Worm (Caenorhabditis elegans) whole organism, L3 larva: ENCODE measurements around the gene sca-1.
A peak's percentile ranks its signal among the peaks of the same experiment; 100 is the strongest.

ENCODE experiments used
- R02D3.7 ChIP-seq: fragments of 150-350 bp; optimal IDR thresholded peaks from 2 replicates; lab custom pipeline; 2014; ENCODE audit warnings: missing biosample characterization, missing genetic modification characterization
- ZK546.5 ChIP-seq: sonication (generic microtip); optimal IDR thresholded peaks from 2 replicates; lab custom pipeline; 2017; ENCODE audit warnings: missing biosample characterization, missing genetic modification characterization
- aly-2 ChIP-seq: fragments of 150-350 bp; optimal IDR thresholded peaks from 2 replicates; lab custom pipeline; 2014; ENCODE audit warnings: missing biosample characterization, missing genetic modification characterization
- ama-1 ChIP-seq: fragments of 150-350 bp; optimal IDR thresholded peaks from 2 replicates; lab custom pipeline; 2018
- ceh-16 ChIP-seq: sonication (generic microtip); optimal IDR thresholded peaks from 2 replicates; lab custom pipeline; 2017; ENCODE audit warnings: missing biosample characterization, missing genetic modification characterization
- ceh-28 ChIP-seq: fragments of 150-350 bp; optimal IDR thresholded peaks from 2 replicates; lab custom pipeline; 2014; ENCODE audit warnings: missing biosample characterization, missing genetic modification reagents, missing genetic modification characterization
- ceh-82 ChIP-seq: fragments of 150-350 bp; optimal IDR thresholded peaks from 2 replicates; lab custom pipeline; 2014; ENCODE audit warnings: missing biosample characterization, missing genetic modification characterization
- ceh-9 ChIP-seq: sonication (generic microtip); optimal IDR thresholded peaks from 2 replicates; lab custom pipeline; 2018; ENCODE audit warnings: missing biosample characterization, missing genetic modification characterization
- daf-12 ChIP-seq: fragments of 150-350 bp; optimal IDR thresholded peaks from 2 replicates; lab custom pipeline; 2014; ENCODE audit warnings: missing biosample characterization, missing genetic modification reagents, missing genetic modification characterization
- egl-27 ChIP-seq: sonication (generic microtip); optimal IDR thresholded peaks from 4 replicates; lab custom pipeline; 2017; ENCODE audit warnings: missing biosample characterization, missing genetic modification reagents, missing genetic modification characterization
- egl-5 ChIP-seq: fragments of 150-350 bp; optimal IDR thresholded peaks from 2 replicates; lab custom pipeline; 2017; ENCODE audit warnings: missing biosample characterization, missing genetic modification reagents, missing genetic modification characterization, inconsistent platforms
- elt-1 ChIP-seq: fragments of 150-350 bp; optimal IDR thresholded peaks from 2 replicates; lab custom pipeline; 2014; ENCODE audit warnings: missing biosample characterization, missing genetic modification characterization
- elt-2 ChIP-seq: sonication (generic microtip); optimal IDR thresholded peaks from 2 replicates; lab custom pipeline; 2016; ENCODE audit warnings: missing genetic modification reagents, mild to moderate bottlenecking, missing genetic modification characterization, missing compliant biosample characterization
- elt-3 ChIP-seq, 3 experiments: fragments of 150-350 bp in 1 of 3; sonication (generic microtip) in 2 of 3; optimal IDR thresholded peaks; 2 replicates in 2 of 3; 4 replicates in 1 of 3; lab custom pipeline; 2014 to 2017; ENCODE audit warnings: missing biosample characterization in 3 of 3, missing genetic modification characterization in 3 of 3
- eor-1 ChIP-seq, 2 experiments: fragments of 150-350 bp; optimal IDR thresholded peaks; 2 replicates each; lab custom pipeline; 2014 to 2018; ENCODE audit warnings: missing biosample characterization in 2 of 2, missing genetic modification characterization in 2 of 2
- fkh-10 ChIP-seq: sonication (generic microtip); optimal IDR thresholded peaks from 2 replicates; lab custom pipeline; 2017; ENCODE audit warnings: missing biosample characterization, missing genetic modification reagents, missing genetic modification characterization
- fkh-2 ChIP-seq: fragments of 150-350 bp; optimal IDR thresholded peaks from 2 replicates; lab custom pipeline; 2014; ENCODE audit warnings: missing biosample characterization, missing genetic modification reagents, missing genetic modification characterization
- fos-1 ChIP-seq: fragments of 150-350 bp; optimal IDR thresholded peaks from 2 replicates; lab custom pipeline; 2014; ENCODE audit warnings: missing biosample characterization, missing genetic modification characterization
- hmg-11 ChIP-seq: sonication (generic microtip); optimal IDR thresholded peaks from 2 replicates; lab custom pipeline; 2016; ENCODE audit warnings: missing genetic modification characterization, missing compliant biosample characterization
- jun-1 ChIP-seq: fragments of 150-350 bp; optimal IDR thresholded peaks from 2 replicates; lab custom pipeline; 2014; ENCODE audit warnings: missing biosample characterization, missing genetic modification reagents, missing genetic modification characterization
- lin-15B ChIP-seq: fragments of 150-350 bp; optimal IDR thresholded peaks from 2 replicates; lab custom pipeline; 2014; ENCODE audit warnings: missing biosample characterization, missing genetic modification characterization
- lin-39 ChIP-seq: fragments of 150-350 bp; optimal IDR thresholded peaks from 2 replicates; lab custom pipeline; 2018; ENCODE audit warnings: missing biosample characterization, missing genetic modification reagents, missing genetic modification characterization
- lsy-12 ChIP-seq: sonication (generic microtip); optimal IDR thresholded peaks from 2 replicates; lab custom pipeline; 2016; ENCODE audit warnings: mild to moderate bottlenecking, missing genetic modification characterization, missing compliant biosample characterization
- mdl-1 ChIP-seq: fragments of 150-350 bp; optimal IDR thresholded peaks from 2 replicates; lab custom pipeline; 2014; ENCODE audit warnings: missing biosample characterization, missing genetic modification characterization
- mml-1 ChIP-seq: fragments of 150-350 bp; sonication (generic microtip); optimal IDR thresholded peaks from 3 replicates; lab custom pipeline; 2014; ENCODE audit warnings: missing biosample characterization, missing genetic modification characterization
- nfya-1 ChIP-seq: sonication (generic microtip); optimal IDR thresholded peaks from 2 replicates; lab custom pipeline; 2017; ENCODE audit warnings: missing genetic modification characterization, mild to moderate bottlenecking, missing compliant biosample characterization, antibody characterized with exemption, moderate library complexity; ENCODE audit not compliant: insufficient read depth
- nhr-11 ChIP-seq: fragments of 150-350 bp; optimal IDR thresholded peaks from 2 replicates; lab custom pipeline; 2014; ENCODE audit warnings: missing biosample characterization, missing genetic modification characterization
- nhr-12 ChIP-seq: fragments of 150-350 bp; optimal IDR thresholded peaks from 2 replicates; lab custom pipeline; 2014; ENCODE audit warnings: missing biosample characterization, missing genetic modification characterization
- nhr-23 ChIP-seq: fragments of 150-350 bp; optimal IDR thresholded peaks from 2 replicates; lab custom pipeline; 2014; ENCODE audit warnings: missing biosample characterization, missing genetic modification reagents, missing genetic modification characterization
- nhr-237 ChIP-seq: fragments of 150-350 bp; optimal IDR thresholded peaks from 2 replicates; lab custom pipeline; 2014; ENCODE audit warnings: missing biosample characterization, missing genetic modification characterization
- nhr-25 ChIP-seq: sonication (generic microtip); optimal IDR thresholded peaks from 2 replicates; lab custom pipeline; 2017; ENCODE audit warnings: missing biosample characterization, missing genetic modification characterization
- nhr-28 ChIP-seq: fragments of 150-350 bp; optimal IDR thresholded peaks from 2 replicates; lab custom pipeline; 2014; ENCODE audit warnings: missing biosample characterization, missing genetic modification characterization
- nhr-43 ChIP-seq: sonication (generic microtip); optimal IDR thresholded peaks from 2 replicates; lab custom pipeline; 2016; ENCODE audit warnings: mild to moderate bottlenecking, missing genetic modification characterization, missing compliant biosample characterization; ENCODE audit not compliant: poor library complexity, severe bottlenecking
- nhr-67 ChIP-seq: fragments of 150-350 bp; optimal IDR thresholded peaks from 2 replicates; lab custom pipeline; 2014; ENCODE audit warnings: missing biosample characterization, missing genetic modification characterization
- nhr-76 ChIP-seq: fragments of 150-350 bp; sonication (generic microtip); optimal IDR thresholded peaks from 5 replicates; lab custom pipeline; 2014; ENCODE audit warnings: missing biosample characterization, missing genetic modification characterization
- nhr-77 ChIP-seq: fragments of 150-350 bp; optimal IDR thresholded peaks from 2 replicates; lab custom pipeline; 2014; ENCODE audit warnings: missing biosample characterization, missing genetic modification characterization
- pha-4 ChIP-seq: fragments of 150-350 bp; optimal IDR thresholded peaks from 2 replicates; lab custom pipeline; 2014; ENCODE audit warnings: missing biosample characterization, missing genetic modification reagents, missing genetic modification characterization
- pqm-1 ChIP-seq: fragments of 150-350 bp; optimal IDR thresholded peaks from 2 replicates; lab custom pipeline; 2017; ENCODE audit warnings: missing biosample characterization, missing genetic modification characterization, inconsistent platforms
- sea-2 ChIP-seq: fragments of 150-350 bp; sonication (generic microtip); optimal IDR thresholded peaks from 4 replicates; lab custom pipeline; 2014; ENCODE audit warnings: missing biosample characterization, missing genetic modification reagents, missing genetic modification characterization
- skn-1 ChIP-seq: fragments of 150-350 bp; optimal IDR thresholded peaks from 2 replicates; lab custom pipeline; 2014; ENCODE audit warnings: missing biosample characterization, missing genetic modification characterization
- snpc-4 ChIP-seq: fragments of 150-350 bp; optimal IDR thresholded peaks from 2 replicates; lab custom pipeline; 2014; ENCODE audit warnings: missing biosample characterization, missing genetic modification characterization
- tbx-2 ChIP-seq: sonication (generic microtip); optimal IDR thresholded peaks from 2 replicates; lab custom pipeline; 2016; ENCODE audit warnings: mild to moderate bottlenecking, missing genetic modification characterization, missing compliant biosample characterization
- unc-39 ChIP-seq: sonication (generic microtip); optimal IDR thresholded peaks from 4 replicates; lab custom pipeline; 2017; ENCODE audit warnings: missing biosample characterization, missing genetic modification characterization
- unc-62 ChIP-seq: fragments of 150-350 bp; sonication (generic microtip); optimal IDR thresholded peaks from 4 replicates; lab custom pipeline; 2014; ENCODE audit warnings: missing biosample characterization, missing genetic modification reagents, missing genetic modification characterization
- zag-1 ChIP-seq: fragments of 150-350 bp; optimal IDR thresholded peaks from 2 replicates; lab custom pipeline; 2014; ENCODE audit warnings: missing biosample characterization, missing genetic modification characterization
- ztf-11 ChIP-seq: fragments of 150-350 bp; optimal IDR thresholded peaks from 2 replicates; lab custom pipeline; 2014; ENCODE audit warnings: missing biosample characterization, missing genetic modification characterization
- ztf-4 ChIP-seq: fragments of 150-350 bp; optimal IDR thresholded peaks from 2 replicates; lab custom pipeline; 2014; ENCODE audit warnings: missing biosample characterization, missing genetic modification characterization

sca-1 gene

ce11 chrIII:10848858-10849257 is 32.2 kb upstream of the sca-1 start, which contains the start of the genes fbxb-85 and hex-3 (continued):
- TF ChIP-seq nhr-67 (tag; lab: Kevin White, UChicago) (no peak), R02D3.7 (tag; lab: Kevin White, UChicago) (peak; percentile 84), egl-5 (peak; percentile 85), nhr-43 (tag; lab: Kevin White, UChicago) (peak; percentile 96), nhr-76 (tag; lab: Kevin White, UChicago) (peak; percentile 17), lin-15B (tag; lab: Kevin White, UChicago) (peak; percentile 95), jun-1 (tag; lab: Kevin White, UChicago) (peak; percentile 70), ceh-28 (tag; lab: Kevin White, UChicago) (peak; percentile 89), elt-2 (tag; lab: Kevin White, UChicago) (peak; percentile 69), eor-1 (tag; optimal IDR thresholded peaks at IDR 0.05; lab: Kevin White, UChicago) (no peak), elt-1 (tag; lab: Kevin White, UChicago) (no peak), tbx-2 (tag; lab: Kevin White, UChicago) (peak; percentile 89), snpc-4 (peak; percentile 71), aly-2 (tag; lab: Kevin White, UChicago) (peak; percentile 4), ZK546.5 (tag; lab: Kevin White, UChicago) (peak; percentile 27), skn-1 (peak; percentile 58), unc-39 (tag; lab: Kevin White, UChicago) (no peak), ceh-16 (tag; lab: Kevin White, UChicago) (no peak), mml-1 (tag; lab: Kevin White, UChicago) (no peak), nhr-237 (no peak), zag-1 (peak; percentile 20), ztf-11 (tag; lab: Kevin White, UChicago) (no peak), fos-1 (tag; lab: Kevin White, UChicago) (no peak)

ce11 chrIII:10844873-10845272 is 28.2 kb upstream of the sca-1 start, which contains the start of gene pde-12:
pde-12 (minus strand) TSS chrIII:10845020.
- TF ChIP-seq nhr-67 (tag; lab: Kevin White, UChicago) (no peak), tbx-2 (tag; lab: Kevin White, UChicago) (peak; percentile 83), egl-5 (peak; percentile 1), fkh-2 (tag; lab: Kevin White, UChicago) (no peak), snpc-4 (peak; percentile 25), ceh-28 (tag; lab: Kevin White, UChicago) (peak; percentile 51), unc-39 (tag; lab: Kevin White, UChicago) (no peak), nhr-76 (tag; lab: Kevin White, UChicago) (no peak), eor-1 (tag; optimal IDR thresholded peaks at IDR 0.05; lab: Kevin White, UChicago) (no peak), skn-1 (peak; percentile 52), R02D3.7 (tag; lab: Kevin White, UChicago) (peak; percentile 67), nhr-11 (tag; lab: Kevin White, UChicago) (no peak), aly-2 (tag; lab: Kevin White, UChicago) (no peak), mdl-1 (tag; lab: Kevin White, UChicago) (no peak), nhr-23 (tag; lab: Kevin White, UChicago) (peak; percentile 91), hmg-11 (tag; lab: Kevin White, UChicago) (peak; percentile 71), jun-1 (tag; lab: Kevin White, UChicago) (peak; percentile 62), nhr-28 (no peak), elt-2 (tag; lab: Kevin White, UChicago) (peak; percentile 44), nhr-25 (tag; lab: Kevin White, UChicago) (peak; percentile 67), fos-1 (tag; lab: Kevin White, UChicago) (no peak), unc-62 (no peak), nhr-77 (tag; lab: Kevin White, UChicago) (peak; percentile 56), ztf-11 (tag; lab: Kevin White, UChicago) (no peak), lsy-12 (tag; lab: Kevin White, UChicago) (peak; percentile 83), nhr-12 (no peak), sea-2 (GFP tag; lab: Kevin White, UChicago) (no peak), pqm-1 (no peak), ZK546.5 (tag; lab: Kevin White, UChicago) (no peak), elt-3 (tag; optimal IDR thresholded peaks at IDR 0.05; lab: Kevin White, UChicago) (no peak), lin-39 (tag; lab: Kevin White, UChicago) (peak; percentile 20), nfya-1 (tag; lab: Kevin White, UChicago) (peak; percentile 87), egl-27 (tag; lab: Kevin White, UChicago) (no peak), ztf-4 (tag; lab: Kevin White, UChicago) (no peak), elt-1 (tag; lab: Kevin White, UChicago) (peak; percentile 44), nhr-43 (tag; lab: Kevin White, UChicago) (peak; percentile 76), ceh-82 (tag; lab: Kevin White, UChicago) (peak; percentile 6), ceh-9 (no peak), fkh-10 (GFP tag; lab: Kevin White, UChicago) (no peak), ama-1 (no peak), ceh-16 (tag; lab: Kevin White, UChicago) (no peak), daf-12 (tag; lab: Kevin White, UChicago) (no peak), lin-15B (tag; lab: Kevin White, UChicago) (peak; percentile 89), zag-1 (no peak), nhr-237 (no peak), mml-1 (tag; lab: Kevin White, UChicago) (no peak), pha-4 (tag; lab: Kevin White, UChicago) (peak; percentile 82)
